Worm (Caenorhabditis elegans) whole organism, L4/young adult: ENCODE data around the gene srx-65.

Source experiments
- W03F9.2 ChIP-seq: fragments of 150-350 bp; optimal IDR thresholded peaks from 2 replicates; lab custom pipeline; 2014; ENCODE audit warnings: missing biosample characterization, missing genetic modification characterization
- him-1 ChIP-seq: sonication (generic microtip); optimal IDR thresholded peaks from 2 replicates; lab custom pipeline; 2016; ENCODE audit warnings: missing genotype, missing genetic modification reagents, missing genetic modification characterization, missing compliant biosample characterization

- TF ChIP-seq him-1 (tag; lab: Kevin White, UChicago) (no peak), W03F9.2 (tag; lab: Kevin White, UChicago) (no peak)
Observed at ce11 chrV:3903424-3903823, 18.3 kb upstream of the srx-65 start.
